Fruit fly (Drosophila melanogaster) whole organism, wandering third instar larva: ENCODE results near the gene CG31897.

Experiments used
- Abd-B ChIP-seq: fragments of >200 bp; optimal IDR thresholded peaks from 2 replicates; lab custom pipeline; 2017; ENCODE audit warnings: missing biosample characterization, missing genetic modification characterization
- CG32264 ChIP-seq: fragments of 200-800 bp; sonication (Bioruptor generic); optimal IDR thresholded peaks from 2 replicates; lab custom pipeline; 2016; ENCODE audit warnings: missing biosample characterization, missing genetic modification characterization
- CG9705 ChIP-seq: fragments of 200-800 bp; sonication (Bioruptor generic); optimal IDR thresholded peaks from 2 replicates; lab custom pipeline; 2018; ENCODE audit warnings: missing biosample characterization, mild to moderate bottlenecking, missing genetic modification characterization
- CrebA ChIP-seq: fragments of 200-800 bp; sonication (Bioruptor generic); optimal IDR thresholded peaks from 2 replicates; lab custom pipeline; 2016; ENCODE audit warnings: missing biosample characterization, mild to moderate bottlenecking, missing genetic modification characterization, borderline replicate concordance
- Dfd ChIP-seq: fragments of >200 bp; optimal IDR thresholded peaks from 2 replicates; lab custom pipeline; 2017; ENCODE audit warnings: missing biosample characterization, missing genetic modification characterization
- Dif ChIP-seq: fragments of 200-275, 200-300 bp; sonication (Bioruptor generic); optimal IDR thresholded peaks from 2 replicates; lab custom pipeline; 2018; ENCODE audit warnings: missing biosample characterization, missing genetic modification characterization; ENCODE audit not compliant: partially characterized antibody
- GATAd ChIP-seq: sonication (Bioruptor generic); optimal IDR thresholded peaks from 2 replicates; lab custom pipeline; 2016; ENCODE audit warnings: missing biosample characterization, missing genetic modification characterization
- HLH106 ChIP-seq: fragments of 200-800 bp; optimal IDR thresholded peaks from 3 replicates; lab custom pipeline; 2019; ENCODE audit warnings: missing biosample characterization, mild to moderate bottlenecking, missing genetic modification characterization, moderate library complexity
- Hnf4 ChIP-seq: fragments of 200-800 bp; sonication (Bioruptor generic); optimal IDR thresholded peaks from 2 replicates; lab custom pipeline; 2016; ENCODE audit warnings: missing biosample characterization, mild to moderate bottlenecking, missing genetic modification characterization
- Hr78 ChIP-seq: fragments of >200 bp; optimal IDR thresholded peaks from 2 replicates; lab custom pipeline; 2017; ENCODE audit warnings: missing biosample characterization, missing genetic modification characterization
- Hr83 ChIP-seq: fragments of 200-300 bp; sonication (Bioruptor generic); optimal IDR thresholded peaks from 2 replicates; lab custom pipeline; 2016; ENCODE audit warnings: missing biosample characterization, mild to moderate bottlenecking, missing genetic modification characterization, moderate library complexity; ENCODE audit not compliant: poor library complexity, severe bottlenecking
- Jra ChIP-seq: sonication (Bioruptor generic); optimal IDR thresholded peaks from 2 replicates; lab custom pipeline; 2016; ENCODE audit warnings: missing biosample characterization, missing genetic modification characterization
- Mio ChIP-seq: sonication (Bioruptor generic); optimal IDR thresholded peaks from 2 replicates; lab custom pipeline; 2016; ENCODE audit warnings: missing biosample characterization, missing genetic modification characterization
- Myc ChIP-seq: fragments of >200 bp; optimal IDR thresholded peaks from 2 replicates; lab custom pipeline; 2017
- N ChIP-seq: fragments of >200 bp; optimal IDR thresholded peaks from 2 replicates; lab custom pipeline; 2018; ENCODE audit warnings: missing biosample characterization, missing external identifiers, missing genetic modification characterization
- OdsH ChIP-seq: fragments of 200-800 bp; sonication (Bioruptor generic); optimal IDR thresholded peaks from 2 replicates; lab custom pipeline; 2016; ENCODE audit warnings: missing biosample characterization, mild to moderate bottlenecking, missing genetic modification characterization
- Rel ChIP-seq, 2 experiments: fragments of 200-800 bp; sonication (Bioruptor generic) in 1 of 2; optimal IDR thresholded peaks; 2 replicates in 1 of 2; 3 replicates in 1 of 2; lab custom pipeline; 2016 to 2019; ENCODE audit warnings: mild to moderate bottlenecking in 2 of 2, missing biosample characterization in 2 of 2, missing genetic modification characterization in 2 of 2, moderate library complexity in 1 of 2
- Sp1 ChIP-seq: fragments of 200-800 bp; sonication (Bioruptor generic); optimal IDR thresholded peaks from 3 replicates; lab custom pipeline; 2019; ENCODE audit warnings: missing biosample characterization, mild to moderate bottlenecking, missing genetic modification characterization, moderate library complexity
- br ChIP-seq: fragments of 200-800 bp; sonication (Bioruptor generic); optimal IDR thresholded peaks from 2 replicates; lab custom pipeline; 2016; ENCODE audit warnings: missing biosample characterization, missing genetic modification characterization
- dl ChIP-seq, 2 experiments: fragments of 175-275, 200-275 bp in 1 of 2; fragments of 200-275 bp in 1 of 2; sonication (Bioruptor generic); optimal IDR thresholded peaks; lab custom pipeline; 2018; ENCODE audit warnings: mild to moderate bottlenecking in 2 of 2, missing biosample characterization in 2 of 2, missing genetic modification characterization in 2 of 2, moderate library complexity in 2 of 2; ENCODE audit not compliant: partially characterized antibody in 2 of 2, insufficient read depth in 1 of 2
- dmrt93B ChIP-seq: fragments of 200-800 bp; sonication (Bioruptor generic); optimal IDR thresholded peaks from 2 replicates; lab custom pipeline; 2018; ENCODE audit warnings: missing biosample characterization, mild to moderate bottlenecking, missing genetic modification characterization
- dsf ChIP-seq: sonication (Bioruptor generic); optimal IDR thresholded peaks from 2 replicates; lab custom pipeline; 2016; ENCODE audit warnings: missing biosample characterization, missing genetic modification characterization, borderline replicate concordance
- ey ChIP-seq: fragments of 200-800 bp; sonication (Bioruptor generic); optimal IDR thresholded peaks from 2 replicates; lab custom pipeline; 2016; ENCODE audit warnings: missing biosample characterization, missing genetic modification characterization
- foxo ChIP-seq, 2 experiments: fragments of 200-800 bp; sonication (Bioruptor generic); optimal IDR thresholded peaks; 2 replicates in 1 of 2; 3 replicates in 1 of 2; lab custom pipeline; 2016 to 2017; ENCODE audit warnings: missing biosample characterization in 2 of 2, missing genetic modification characterization in 2 of 2
- fru ChIP-seq: fragments of 200-800 bp; sonication (Bioruptor generic); optimal IDR thresholded peaks from 3 replicates; lab custom pipeline; 2016; ENCODE audit warnings: missing biosample characterization, mild to moderate bottlenecking, missing genetic modification characterization
- h ChIP-seq: fragments of 200-800 bp; sonication (Bioruptor generic); optimal IDR thresholded peaks from 3 replicates; lab custom pipeline; 2016; ENCODE audit warnings: missing biosample characterization, mild to moderate bottlenecking, missing genetic modification characterization
- jim ChIP-seq: fragments of 175-275, 200-325 bp; sonication (Bioruptor generic); optimal IDR thresholded peaks from 2 replicates; lab custom pipeline; 2016; ENCODE audit warnings: missing biosample characterization, mild to moderate bottlenecking, missing genetic modification characterization
- lola ChIP-seq: fragments of >200 bp; optimal IDR thresholded peaks from 2 replicates; lab custom pipeline; 2017; ENCODE audit warnings: missing biosample characterization, missing genetic modification characterization
- pan ChIP-seq: fragments of >200 bp; optimal IDR thresholded peaks from 2 replicates; lab custom pipeline; 2017
- psq ChIP-seq: fragments of 200-800 bp; sonication (Bioruptor generic); optimal IDR thresholded peaks from 3 replicates; lab custom pipeline; 2017; ENCODE audit warnings: missing biosample characterization, mild to moderate bottlenecking, missing genetic modification characterization, moderate library complexity
- rgr ChIP-seq: fragments of 200-800 bp; sonication (Bioruptor generic); optimal IDR thresholded peaks from 3 replicates; lab custom pipeline; 2016; ENCODE audit warnings: missing biosample characterization, mild to moderate bottlenecking, missing genetic modification characterization
- sv ChIP-seq: fragments of 200-800 bp; sonication (Bioruptor generic); optimal IDR thresholded peaks from 3 replicates; lab custom pipeline; 2016; ENCODE audit warnings: missing biosample characterization, missing genetic modification characterization
- tai ChIP-seq: sonication (Bioruptor generic); optimal IDR thresholded peaks from 2 replicates; lab custom pipeline; 2016; ENCODE audit warnings: missing biosample characterization, missing genetic modification characterization
- usp ChIP-seq: fragments of >200 bp; optimal IDR thresholded peaks from 2 replicates; lab custom pipeline; 2017; ENCODE audit warnings: missing biosample characterization, missing genetic modification characterization
- woc ChIP-seq: sonication (Bioruptor generic); optimal IDR thresholded peaks from 2 replicates; lab custom pipeline; 2016; ENCODE audit warnings: missing biosample characterization, mild to moderate bottlenecking, missing genetic modification characterization

Gene CG31897

dm6 chr2L:8417562-8417961 is 24.7 kb upstream of the CG31897 start:
- TF ChIP-seq ey (no peak), tai (GFP tag; lab: Kevin White, UChicago) (no peak), woc (GFP tag; lab: Kevin White, UChicago) (no peak), usp (no peak), Sp1 (GFP tag; lab: Kevin White, UChicago) (peak; percentile 21), Hr83 (GFP tag; lab: Kevin White, UChicago) (peak; percentile 11), HLH106 (peak; percentile 5), fru (GFP tag; lab: Kevin White, UChicago) (no peak), h (GFP tag; lab: Kevin White, UChicago) (peak; percentile 12), Hnf4 (GFP tag; lab: Kevin White, UChicago) (peak; percentile 6), dl (GFP tag; optimal IDR thresholded peaks at IDR 0.05; lab: Kevin White, UChicago; ENCODE audit: insufficient read depth in 1 of 2, partially characterized antibody in 2 of 2) (no peak), GATAd (GFP tag; lab: Kevin White, UChicago) (no peak), foxo (GFP tag; optimal IDR thresholded peaks at IDR 0.05; lab: Kevin White, UChicago) (peak in 1 of 2 experiments; percentile 5), Jra (GFP tag; lab: Kevin White, UChicago) (no peak), Hr78 (no peak), rgr (GFP tag; lab: Kevin White, UChicago) (peak; percentile 26), sv (GFP tag; lab: Kevin White, UChicago) (no peak), Myc (lab: Kevin White, UChicago) (no peak), CG9705 (GFP tag; lab: Kevin White, UChicago) (no peak), Rel (GFP tag; optimal IDR thresholded peaks at IDR 0.05; lab: Kevin White, UChicago) (no peak), Rel (tag; optimal IDR thresholded peaks at IDR 0.05; lab: Kevin White, UChicago) (peak; percentile 48), pan (lab: Kevin White, UChicago) (no peak), Dfd (GFP tag; lab: Kevin White, UChicago) (no peak), Mio (GFP tag; lab: Kevin White, UChicago) (no peak), OdsH (GFP tag; lab: Kevin White, UChicago) (peak; percentile 41)
- TF ChIP-seq, all 38 proteins: peak for 9

dm6 chr2L:8418113-8418885 is 23.9 kb upstream of the CG31897 start:
- TF ChIP-seq Hnf4 (GFP tag; lab: Kevin White, UChicago) (no peak), OdsH (GFP tag; lab: Kevin White, UChicago) (no peak)

dm6 chr2L:8419382-8419940 is 22.8 kb upstream of the CG31897 start:
- no peak for TF ChIP-seq CG32264 (GFP tag; lab: Kevin White, UChicago)
- TF ChIP-seq lola: no peak
- no peak for TF ChIP-seq Dif (GFP tag; lab: Kevin White, UChicago)
- TF ChIP-seq Hnf4 (GFP tag; lab: Kevin White, UChicago): no peak
- TF ChIP-seq dl (GFP tag; optimal IDR thresholded peaks at IDR 0.05; lab: Kevin White, UChicago; ENCODE audit: insufficient read depth in 1 of 2, partially characterized antibody in 2 of 2): peak in 1 of 2 experiments; percentile 24
- no peak for TF ChIP-seq br (GFP tag; lab: Kevin White, UChicago)
- no peak for TF ChIP-seq Myc (lab: Kevin White, UChicago)
- no peak for TF ChIP-seq jim
- TF ChIP-seq ey: no peak
- TF ChIP-seq Hr78: no peak
- TF ChIP-seq GATAd (GFP tag; lab: Kevin White, UChicago): no peak
- TF ChIP-seq N (GFP tag; lab: Kevin White, UChicago): no peak
- no peak for TF ChIP-seq OdsH (GFP tag; lab: Kevin White, UChicago)
- no peak for TF ChIP-seq tai (GFP tag; lab: Kevin White, UChicago)
- TF ChIP-seq sv (GFP tag; lab: Kevin White, UChicago): no peak
- no peak for TF ChIP-seq woc (GFP tag; lab: Kevin White, UChicago)
- TF ChIP-seq dmrt93B (GFP tag; lab: Kevin White, UChicago): no peak
- TF ChIP-seq psq (GFP tag; lab: Kevin White, UChicago): peak; percentile 85
- TF ChIP-seq CrebA (GFP tag; lab: Kevin White, UChicago): no peak
- TF ChIP-seq h (GFP tag; lab: Kevin White, UChicago): no peak
- TF ChIP-seq Jra (GFP tag; lab: Kevin White, UChicago): no peak
- TF ChIP-seq Sp1 (GFP tag; lab: Kevin White, UChicago): peak; percentile 27
- TF ChIP-seq CG9705 (GFP tag; lab: Kevin White, UChicago): no peak
- TF ChIP-seq Abd-B (GFP tag; lab: Kevin White, UChicago): no peak
- peak; percentile 21 for TF ChIP-seq Dfd (GFP tag; lab: Kevin White, UChicago)
- TF ChIP-seq dsf (GFP tag; lab: Kevin White, UChicago): no peak
- TF ChIP-seq Rel (GFP tag; optimal IDR thresholded peaks at IDR 0.05; lab: Kevin White, UChicago): no peak
- peak; percentile 89 for TF ChIP-seq Rel (tag; optimal IDR thresholded peaks at IDR 0.05; lab: Kevin White, UChicago)
- no peak for TF ChIP-seq Mio (GFP tag; lab: Kevin White, UChicago)
